Fruit fly (Drosophila melanogaster) whole organism, adult: ENCODE measurements around the gene Gss2.

ENCODE experiments used
- CG33017 ChIP-seq: fragments of 200-800 bp; sonication (Bioruptor generic); optimal IDR thresholded peaks from 2 replicates; lab custom pipeline; 2018; ENCODE audit warnings: missing biosample characterization, mild to moderate bottlenecking, missing genetic modification characterization, moderate library complexity
- CG7045 ChIP-seq: fragments of 200-800 bp; sonication (Bioruptor generic); optimal IDR thresholded peaks from 2 replicates; lab custom pipeline; 2017; ENCODE audit warnings: missing biosample characterization, mild to moderate bottlenecking, missing genetic modification characterization
- ovo ChIP-seq: fragments of 200-800 bp; sonication (Bioruptor generic); optimal IDR thresholded peaks from 2 replicates; lab custom pipeline; 2016; ENCODE audit warnings: missing biosample characterization, missing genetic modification characterization
- pad ChIP-seq: fragments of 200-800 bp; sonication (Bioruptor generic); optimal IDR thresholded peaks from 3 replicates; lab custom pipeline; 2017; ENCODE audit warnings: missing biosample characterization, missing genetic modification characterization, mild to moderate bottlenecking, moderate library complexity, missing genetic modification reagents

DNA sequence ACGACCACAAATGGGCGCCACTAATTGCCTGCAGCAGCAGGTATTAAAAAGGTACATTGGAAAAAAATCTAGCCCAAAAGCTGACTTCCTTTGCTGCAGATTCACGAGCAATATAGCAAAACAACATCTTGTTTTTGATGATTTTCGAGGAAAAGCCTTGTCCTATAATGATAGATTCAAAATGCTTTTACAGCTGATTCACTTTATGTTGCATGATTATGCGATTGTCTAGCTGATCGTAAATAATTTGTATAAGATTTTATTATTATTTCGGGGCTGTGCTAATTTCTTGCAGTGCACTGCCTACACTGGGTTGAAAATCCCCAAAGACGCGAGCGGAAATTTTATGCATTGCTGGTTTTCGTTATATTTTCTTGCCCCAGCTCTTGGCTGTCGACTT lies 15.0 kb downstream of the Gss2 start:
- TF ChIP-seq pad (GFP tag; lab: Kevin White, UChicago) (no peak), ovo (GFP tag; lab: Kevin White, UChicago) (no peak), CG7045 (GFP tag; lab: Kevin White, UChicago) (no peak), CG33017 (tag; lab: Kevin White, UChicago) (no peak)
